Worm (Caenorhabditis elegans): ENCODE measurements around the gene decr-1.1.

decr-1.1 gene

DNA sequence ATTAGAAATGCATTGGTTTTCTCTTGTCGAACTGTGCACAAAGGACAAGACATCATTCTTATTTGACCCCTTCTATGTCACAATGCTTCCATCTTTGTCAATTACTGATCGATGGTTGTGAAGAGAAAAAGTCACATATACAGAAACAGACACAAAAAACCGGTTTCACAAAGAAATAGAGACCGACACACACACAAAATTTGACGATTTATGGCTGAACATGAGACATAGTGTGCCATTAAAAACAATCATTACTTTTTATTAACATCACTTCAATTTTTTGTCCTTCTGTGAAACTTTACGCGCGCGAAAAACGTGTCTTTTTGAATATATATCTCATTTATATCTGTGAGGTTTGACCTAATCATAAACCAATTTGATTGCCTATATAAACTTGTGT lies 8.4 kb downstream of the decr-1.1 start:
- no peak for TF ChIP-seq nhr-11 (tag; optimal IDR thresholded peaks at IDR 0.05)
- TF ChIP-seq ceh-30 (tag; optimal IDR thresholded peaks at IDR 0.05) = no peak
- no peak for TF ChIP-seq lin-11 (tag; optimal IDR thresholded peaks at IDR 0.05)
- TF ChIP-seq pha-2 (tag; optimal IDR thresholded peaks at IDR 0.05) = no peak
- TF ChIP-seq pax-1 (tag; optimal IDR thresholded peaks at IDR 0.05) = no peak
- no peak for TF ChIP-seq sox-4 (tag; optimal IDR thresholded peaks at IDR 0.05)
- no peak for TF ChIP-seq dve-1 (tag; optimal IDR thresholded peaks at IDR 0.05)
- TF ChIP-seq sdc-2 (tag; optimal IDR thresholded peaks at IDR 0.05) = no peak
- no peak for TF ChIP-seq pat-9 (tag; optimal IDR thresholded peaks at IDR 0.05)
- TF ChIP-seq syd-9 (tag; optimal IDR thresholded peaks at IDR 0.05) = no peak
- TF ChIP-seq K02D7.2 (tag; optimal IDR thresholded peaks at IDR 0.05) = no peak
- no peak for TF ChIP-seq che-1 (tag; optimal IDR thresholded peaks at IDR 0.05)
- TF ChIP-seq eyg-1 (tag; optimal IDR thresholded peaks at IDR 0.05) = no peak
- TF ChIP-seq ama-1 (optimal IDR thresholded peaks at IDR 0.05) = no peak
- no peak for TF ChIP-seq ceh-24 (tag; optimal IDR thresholded peaks at IDR 0.05)
- no peak for TF ChIP-seq F13H6.1 (tag; optimal IDR thresholded peaks at IDR 0.05)
- TF ChIP-seq nfya-1 (tag; optimal IDR thresholded peaks at IDR 0.05) = no peak
- TF ChIP-seq ceh-31 (tag; optimal IDR thresholded peaks at IDR 0.05) = no peak
- no peak for TF ChIP-seq ref-2 (tag; optimal IDR thresholded peaks at IDR 0.05)
- TF ChIP-seq elt-4 (tag; optimal IDR thresholded peaks at IDR 0.05) = no peak

DNA sequence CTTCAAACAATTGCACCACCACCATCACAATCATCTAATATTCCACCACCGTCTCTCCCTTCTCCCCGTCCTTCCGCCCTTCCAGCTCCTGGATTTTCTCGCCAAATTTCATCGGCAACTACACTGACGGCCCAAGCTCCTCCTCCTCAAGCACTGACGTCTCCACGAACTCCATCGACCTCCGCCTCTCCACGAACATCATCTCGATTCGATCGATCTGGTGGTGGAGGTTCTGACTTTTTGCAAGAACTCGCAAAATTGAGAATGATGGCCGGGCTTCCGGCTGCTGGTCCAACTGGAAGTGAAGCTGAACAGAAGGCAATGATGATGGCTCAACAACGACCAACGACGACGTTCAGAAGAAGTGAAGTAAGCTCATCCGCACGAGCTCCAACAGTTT lies 11.8 kb downstream of the decr-1.1 start:
- no peak for TF ChIP-seq pha-2 (tag; optimal IDR thresholded peaks at IDR 0.05)

DNA sequence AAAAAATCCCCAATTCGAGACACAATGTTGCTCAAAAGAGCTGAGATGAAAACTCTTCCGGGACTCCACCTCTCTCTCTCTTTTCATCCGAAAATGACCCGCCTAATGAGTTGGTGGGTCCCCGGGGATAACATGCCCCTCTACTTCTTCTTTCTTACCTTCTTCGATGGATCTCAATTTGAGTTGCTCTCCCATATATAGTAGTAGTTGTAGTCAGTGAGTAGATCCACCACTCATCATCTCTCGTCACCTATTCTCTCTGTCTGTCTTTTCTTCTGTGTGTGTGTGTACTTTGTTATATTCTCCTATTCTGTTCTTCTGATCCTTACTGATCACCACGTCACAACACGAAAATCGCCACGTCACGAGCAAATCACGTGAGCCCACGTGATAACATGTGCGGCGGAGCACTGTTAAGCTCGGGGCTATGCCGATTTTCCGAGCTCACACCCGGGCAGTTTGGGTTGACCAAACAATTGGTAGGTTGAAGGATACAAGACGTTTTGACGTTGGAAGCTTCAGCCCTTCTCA lies 14.1 kb downstream of the decr-1.1 start, which contains the start of gene twk-32:
twk-32 (plus strand) TSS at position 396 of the 531 bp plus-strand sequence.
- TF ChIP-seq fax-1 (tag; optimal IDR thresholded peaks at IDR 0.05) = no peak
- peak; percentile 19 for TF ChIP-seq hlh-30 (tag; optimal IDR thresholded peaks at IDR 0.05; ENCODE audit: insufficient read depth)
- no peak for TF ChIP-seq nhr-232 (tag; optimal IDR thresholded peaks at IDR 0.05)
- TF ChIP-seq T23F11.4 (GFP tag; optimal IDR thresholded peaks at IDR 0.05) = no peak
- no peak for TF ChIP-seq ceh-6 (GFP tag; optimal IDR thresholded peaks at IDR 0.05)

- TF ChIP-seq ceh-6 (GFP tag; optimal IDR thresholded peaks at IDR 0.05) (no peak), lim-6 (tag; optimal IDR thresholded peaks at IDR 0.05) (no peak), pat-9 (tag; optimal IDR thresholded peaks at IDR 0.05) (no peak), sdc-2 (tag; optimal IDR thresholded peaks at IDR 0.05) (no peak), sox-4 (tag; optimal IDR thresholded peaks at IDR 0.05) (no peak)
Observed at ce11 chrV:13799190-13799589, 17.0 kb downstream of the decr-1.1 start.

DNA sequence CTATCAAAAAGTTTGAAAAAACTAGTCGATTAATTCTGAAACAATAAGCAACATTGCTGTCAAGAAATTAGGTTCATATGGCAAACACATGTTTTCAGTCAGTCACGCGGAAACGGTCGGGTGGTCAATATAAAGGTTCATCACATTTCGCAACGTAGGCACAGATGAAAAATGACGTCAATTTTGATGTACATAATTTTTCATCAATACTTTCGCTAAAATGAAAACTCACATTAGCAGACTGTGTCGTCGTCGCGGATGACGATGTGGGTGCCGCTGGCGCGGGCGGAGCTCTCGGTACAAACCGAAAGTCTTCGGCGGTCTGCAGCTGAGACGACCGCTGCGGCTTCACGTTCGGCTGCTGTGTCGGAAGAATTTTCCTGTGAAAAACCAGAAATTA lies 21.7 kb downstream of the decr-1.1 start, which contains the start of gene swan-2:
swan-2 (minus strand) TSS at position 380 of the 400 bp plus-strand sequence.
- TF ChIP-seq unc-86 (tag; optimal IDR thresholded peaks at IDR 0.05) (no peak), tbx-7 (tag; optimal IDR thresholded peaks at IDR 0.05) (no peak), ahr-1 (tag; optimal IDR thresholded peaks at IDR 0.05) (no peak), fkh-6 (tag; optimal IDR thresholded peaks at IDR 0.05) (no peak), K09A11.1 (tag; optimal IDR thresholded peaks at IDR 0.05; ENCODE audit: insufficient read depth) (no peak), ets-4 (tag; optimal IDR thresholded peaks at IDR 0.05) (no peak), tbx-2 (tag; optimal IDR thresholded peaks at IDR 0.05) (no peak), elt-2 (tag; optimal IDR thresholded peaks at IDR 0.05) (no peak), che-1 (tag; optimal IDR thresholded peaks at IDR 0.05) (no peak), unc-42 (tag; optimal IDR thresholded peaks at IDR 0.05) (no peak), pha-2 (tag; optimal IDR thresholded peaks at IDR 0.05) (no peak), K02D7.2 (tag; optimal IDR thresholded peaks at IDR 0.05) (no peak), pros-1 (tag; optimal IDR thresholded peaks at IDR 0.05) (no peak), sox-2 (GFP tag; IDR thresholded peaks at IDR 0.05) (no peak)
